Worm (Caenorhabditis elegans): Measurements from ENCODE around the gene F25E5.16.
A peak's percentile ranks its signal among the peaks of the same experiment; 100 is the strongest.

Gene F25E5.16

DNA sequence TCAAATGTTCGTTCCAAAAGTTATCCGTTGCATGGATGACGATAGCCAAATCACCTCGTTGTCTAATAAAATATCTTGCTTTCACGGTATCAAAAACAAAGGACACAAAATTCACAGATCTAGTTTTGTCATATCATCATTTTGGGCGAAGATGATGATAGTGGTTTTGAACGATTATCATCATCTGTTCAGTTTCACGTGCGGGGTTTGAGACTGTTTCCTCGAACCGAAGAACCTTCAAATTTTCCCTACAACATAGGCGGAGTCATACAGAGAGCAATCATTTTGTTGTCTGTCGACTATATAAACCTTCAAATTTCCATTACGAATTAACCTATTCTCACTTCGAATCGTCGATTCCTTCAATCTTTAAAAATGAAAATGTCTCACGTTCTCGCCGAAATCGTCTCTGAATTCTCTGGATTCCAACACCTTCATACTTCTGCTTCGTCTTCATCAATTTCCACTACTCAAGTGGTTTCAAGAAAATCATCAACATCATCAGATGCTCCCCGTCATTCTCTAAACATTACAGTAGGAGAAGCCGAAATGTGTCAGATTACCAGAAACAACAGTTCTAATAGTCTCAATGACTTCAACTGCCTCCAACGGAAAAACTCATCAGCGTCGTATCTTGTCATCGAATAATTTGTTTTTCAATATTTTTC lies 24.8 kb upstream of the F25E5.16 start, which contains the start of gene F18E3.11 (continued):
- TF ChIP-seq F49E8.2 (tag; optimal IDR thresholded peaks at IDR 0.05; ENCODE audit: borderline replicate concordance) = no peak
- peak; percentile 76 for TF ChIP-seq nhr-48 (tag; optimal IDR thresholded peaks at IDR 0.05)
- TF ChIP-seq F26F4.8 (GFP tag; conservative IDR thresholded peaks at IDR 0.05) = no peak
- TF ChIP-seq ceh-32 (tag; optimal IDR thresholded peaks at IDR 0.05; ENCODE audit: poor library complexity) = no peak
- no peak for TF ChIP-seq lin-29 (GFP tag; IDR thresholded peaks at IDR 0.05)
- TF ChIP-seq Y105C5A.15 (GFP tag; IDR thresholded peaks at IDR 0.05) = no peak
- peak; percentile 77 for TF ChIP-seq aha-1 (tag)
- TF ChIP-seq aly-2 (tag; optimal IDR thresholded peaks at IDR 0.05) = no peak
- TF ChIP-seq hmg-1.1 (GFP tag; IDR thresholded peaks at IDR 0.05) = no peak
- TF ChIP-seq nhr-237 (tag; optimal IDR thresholded peaks at IDR 0.05) = no peak
- TF ChIP-seq egl-27 (tag; optimal IDR thresholded peaks at IDR 0.05) = no peak
- TF ChIP-seq vab-7 (GFP tag; IDR thresholded peaks at IDR 0.05) = no peak
- TF ChIP-seq arid-1 (GFP tag; conservative IDR thresholded peaks at IDR 0.05) = no peak
- no peak for TF ChIP-seq dmd-8 (GFP tag; IDR thresholded peaks at IDR 0.05)
- TF ChIP-seq Y75B8A.6 (GFP tag; IDR thresholded peaks at IDR 0.05) = no peak

DNA sequence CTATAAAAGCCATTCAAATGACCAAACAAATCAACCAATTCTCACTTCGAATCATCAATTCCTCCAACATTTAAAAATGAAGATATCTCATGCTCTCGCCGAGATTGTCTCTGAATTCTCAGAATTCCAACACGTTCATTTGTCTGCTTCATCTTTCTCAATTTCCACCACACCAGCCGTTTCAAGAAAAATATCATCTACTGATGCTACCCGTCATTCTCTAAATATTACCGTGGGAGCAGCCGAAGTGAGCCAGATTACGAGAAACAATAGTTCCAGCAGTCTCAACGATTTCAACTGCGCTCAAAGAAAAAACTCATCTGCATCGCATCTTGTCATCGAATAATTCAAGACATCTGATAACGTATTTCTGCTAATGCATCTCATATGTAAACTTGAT lies 23.2 kb upstream of the F25E5.16 start, which contains the start of gene F18E3.12:
Gene F18E3.12 (plus strand): TSS at position 77 of the 400 bp plus-strand sequence.
- TF ChIP-seq mes-2 (tag; optimal IDR thresholded peaks at IDR 0.05; ENCODE audit: poor library complexity, severe bottlenecking) = no peak
- no peak for TF ChIP-seq tra-1 (GFP tag; IDR thresholded peaks at IDR 0.05)
- no peak for TF ChIP-seq F44E2.7 (GFP tag; IDR thresholded peaks at IDR 0.05)
- TF ChIP-seq ama-1 (optimal IDR thresholded peaks at IDR 0.05) = peak; percentile 96

DNA sequence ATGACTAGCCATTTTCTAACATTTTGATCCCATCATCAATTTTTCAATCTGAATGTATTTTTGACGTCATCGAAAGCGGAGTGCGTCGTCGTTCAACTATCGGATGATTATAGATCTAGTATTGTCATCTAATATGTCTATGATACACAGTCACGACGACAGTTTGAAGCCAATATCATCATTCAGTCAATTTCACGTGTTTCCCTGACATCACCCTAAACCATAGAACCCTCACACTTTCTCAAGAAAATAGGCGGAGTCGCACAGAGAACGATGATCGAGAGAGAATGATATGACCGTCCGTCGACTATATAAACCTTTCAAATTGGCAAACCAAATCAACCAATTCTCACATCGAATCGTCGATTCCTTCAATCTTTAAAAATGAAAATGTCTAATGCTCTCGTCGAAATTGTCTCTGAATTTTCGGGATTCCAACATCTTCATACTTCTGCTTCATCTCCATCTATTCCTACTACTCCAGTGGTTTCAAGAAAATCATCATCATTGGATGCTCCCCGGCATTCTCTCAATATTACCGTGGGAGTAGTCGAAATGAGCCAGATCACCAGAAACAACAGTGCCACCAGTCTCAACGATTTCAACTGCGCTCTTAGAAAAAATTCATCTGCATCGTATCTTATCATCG lies 22.2 kb upstream of the F25E5.16 start, which contains the start of gene F18E3.13:
Gene F18E3.13 (plus strand): TSS at position 385 of the 649 bp plus-strand sequence.
- TF ChIP-seq tra-1 (GFP tag; IDR thresholded peaks at IDR 0.05) (no peak), mxl-3 (GFP tag; optimal IDR thresholded peaks at IDR 0.05) (peak; percentile 72), gei-8 (GFP tag; optimal IDR thresholded peaks at IDR 0.05) (peak; percentile 37), hif-1 (tag; optimal IDR thresholded peaks at IDR 0.05) (peak; percentile 19 to 60), nhr-28 (tag; optimal IDR thresholded peaks at IDR 0.05) (peak; percentile 84), sdz-12 (GFP tag; optimal IDR thresholded peaks at IDR 0.05) (no peak), aha-1 (tag) (peak; percentile 67), T26A8.4 (GFP tag; IDR thresholded peaks at IDR 0.05) (peak; percentile 45; the same call in 1 of the 2 replicates), unc-62 (GFP tag; optimal IDR thresholded peaks at IDR 0.05 in 1 of 2) (peak in 1 of 2 experiments; percentile 55), unc-62 (tag; optimal IDR thresholded peaks at IDR 0.05) (no peak), madf-9 (GFP tag; conservative IDR thresholded peaks at IDR 0.05) (peak; percentile 24; the same call in 1 of the 2 replicates), dpl-1 (GFP tag; optimal IDR thresholded peaks at IDR 0.05) (peak; percentile 9), lin-13 (GFP tag; optimal IDR thresholded peaks at IDR 0.05) (no peak), pqm-1 (tag; optimal IDR thresholded peaks at IDR 0.05) (no peak), nhr-48 (tag; optimal IDR thresholded peaks at IDR 0.05) (peak; percentile 91), mdl-1 (tag; optimal IDR thresholded peaks at IDR 0.05) (peak; percentile 56 to 88), T20F7.1 (GFP tag; optimal IDR thresholded peaks at IDR 0.05) (no peak), dmd-8 (GFP tag; IDR thresholded peaks at IDR 0.05) (no peak), mep-1 (tag; optimal IDR thresholded peaks at IDR 0.05) (peak; percentile 54), lsy-2 (tag; optimal IDR thresholded peaks at IDR 0.05) (peak in 1 of 2 experiments; percentile 57), fos-1 (tag; optimal IDR thresholded peaks at IDR 0.05) (no peak), snpc-1.2 (GFP tag; IDR thresholded peaks at IDR 0.05) (no peak), nhr-25 (tag; optimal IDR thresholded peaks at IDR 0.05; ENCODE audit: borderline replicate concordance, insufficient read depth) (peak; percentile 58), cey-2 (tag; optimal IDR thresholded peaks at IDR 0.05; ENCODE audit: borderline replicate concordance, insufficient read depth) (peak; percentile 50), hlh-30 (tag; optimal IDR thresholded peaks at IDR 0.05; ENCODE audit: insufficient read depth) (peak; percentile 77), hlh-11 (tag; optimal IDR thresholded peaks at IDR 0.05) (peak; percentile 84), dmd-6 (GFP tag; IDR thresholded peaks at IDR 0.05) (peak; percentile 64), mxl-2 (GFP tag; conservative IDR thresholded peaks at IDR 0.05) (0 out of 2 replicates have a peak, but pooled peaks have one; percentile 22), attf-4 (tag; optimal IDR thresholded peaks at IDR 0.05) (no peak), ama-1 (optimal IDR thresholded peaks at IDR 0.05) (peak; percentile 93)

All from whole organism, L4 larva.